Worm (Caenorhabditis elegans): ENCODE measurements around the gene ZK632.2.

DNA sequence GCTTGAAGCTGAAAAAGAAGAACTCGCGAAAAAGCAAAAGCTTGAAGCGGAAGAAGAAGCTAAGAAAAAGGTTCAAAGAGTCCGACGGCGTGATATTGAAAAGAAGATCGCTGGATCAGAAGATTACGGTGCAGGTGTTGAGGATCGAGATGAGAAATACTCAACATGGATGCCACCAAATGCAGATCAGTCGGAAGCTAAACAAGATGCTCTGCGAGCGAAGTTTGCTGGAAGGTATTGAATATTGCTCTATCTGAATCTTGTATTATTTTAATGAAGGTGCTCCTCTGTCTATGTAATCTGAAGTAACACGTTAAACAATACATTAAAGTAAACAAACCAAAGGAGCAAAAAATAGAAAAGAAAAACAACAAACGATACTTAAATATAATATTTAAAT is 3.1 kb downstream of the ZK632.2 start:
- TF ChIP-seq flt-1 (GFP tag; IDR thresholded peaks at IDR 0.05), result no peak
- no peak for TF ChIP-seq ztf-29 (GFP tag; IDR thresholded peaks at IDR 0.05)
- no peak for TF ChIP-seq med-1 (GFP tag; optimal IDR thresholded peaks at IDR 0.05; ENCODE audit: insufficient read depth)
- TF ChIP-seq tab-1 (GFP tag; IDR thresholded peaks at IDR 0.05), result no peak
- TF ChIP-seq ztf-23 (GFP tag; IDR thresholded peaks at IDR 0.05), result no peak

Data from whole organism, midembryonic.